Worm (Caenorhabditis elegans): ENCODE measurements around the gene pie-1.

Gene pie-1

ce11 chrIII:12439056-12439455, 12.4 kb downstream of the pie-1 start:
- no peak for TF ChIP-seq nhr-43 (tag; optimal IDR thresholded peaks at IDR 0.05; ENCODE audit: poor library complexity, severe bottlenecking)

ce11 chrIII:12443880-12444279, 17.2 kb downstream of the pie-1 start:
- TF ChIP-seq nhr-28 (tag; optimal IDR thresholded peaks at IDR 0.05) (no peak), ama-1 (optimal IDR thresholded peaks at IDR 0.05) (no peak), ceh-9 (tag; optimal IDR thresholded peaks at IDR 0.05) (no peak), tbx-2 (tag; optimal IDR thresholded peaks at IDR 0.05) (no peak), jun-1 (tag; optimal IDR thresholded peaks at IDR 0.05) (no peak), ztf-4 (tag; optimal IDR thresholded peaks at IDR 0.05) (no peak), nfya-1 (tag; optimal IDR thresholded peaks at IDR 0.05; ENCODE audit: insufficient read depth) (peak; percentile 80), R02D3.7 (tag; optimal IDR thresholded peaks at IDR 0.05) (no peak)

- no peak for TF ChIP-seq nhr-12 (tag; optimal IDR thresholded peaks at IDR 0.05)
- no peak for TF ChIP-seq elt-1 (tag; optimal IDR thresholded peaks at IDR 0.05)
- TF ChIP-seq elt-2 (tag; optimal IDR thresholded peaks at IDR 0.05), result peak; percentile 92
Observed at ce11 chrIII:12445223-12445622, 18.5 kb downstream of the pie-1 start.

- no peak for TF ChIP-seq lsy-12 (tag; optimal IDR thresholded peaks at IDR 0.05)
- no peak for TF ChIP-seq ztf-4 (tag; optimal IDR thresholded peaks at IDR 0.05)
- peak; percentile 7 for TF ChIP-seq jun-1 (tag; optimal IDR thresholded peaks at IDR 0.05)
- TF ChIP-seq mdl-1 (tag; optimal IDR thresholded peaks at IDR 0.05), result no peak
- TF ChIP-seq pqm-1 (tag; optimal IDR thresholded peaks at IDR 0.05), result peak; percentile 85
- TF ChIP-seq fos-1 (tag; optimal IDR thresholded peaks at IDR 0.05), result no peak
- TF ChIP-seq egl-27 (tag; optimal IDR thresholded peaks at IDR 0.05), result no peak
- no peak for TF ChIP-seq tbx-2 (tag; optimal IDR thresholded peaks at IDR 0.05)
- TF ChIP-seq zag-1 (tag; optimal IDR thresholded peaks at IDR 0.05), result no peak
- TF ChIP-seq elt-1 (tag; optimal IDR thresholded peaks at IDR 0.05), result no peak
- TF ChIP-seq unc-39 (tag; optimal IDR thresholded peaks at IDR 0.05), result no peak
- no peak for TF ChIP-seq mml-1 (tag; optimal IDR thresholded peaks at IDR 0.05)
- TF ChIP-seq elt-2 (tag; optimal IDR thresholded peaks at IDR 0.05), result peak; percentile 91
- TF ChIP-seq skn-1 (tag; optimal IDR thresholded peaks at IDR 0.05), result no peak
- no peak for TF ChIP-seq ceh-16 (tag; optimal IDR thresholded peaks at IDR 0.05)
- no peak for TF ChIP-seq snpc-4 (tag; optimal IDR thresholded peaks at IDR 0.05)
- TF ChIP-seq egl-5 (tag; optimal IDR thresholded peaks at IDR 0.05), result no peak
- TF ChIP-seq nhr-12 (tag; optimal IDR thresholded peaks at IDR 0.05), result no peak
Observed at ce11 chrIII:12445991-12446502, 19.4 kb downstream of the pie-1 start, which contains the start of gene Y49E10.18. Gene Y49E10.18, minus strand, starts transcription at chrIII:12446106.

ce11 chrIII:12453315-12453714, 26.6 kb downstream of the pie-1 start, which contains the start of gene ani-1:
Gene ani-1, minus strand, starts transcription at chrIII:12453375.
- TF ChIP-seq nhr-25 (tag; optimal IDR thresholded peaks at IDR 0.05) (peak; percentile 47), fkh-10 (GFP tag; optimal IDR thresholded peaks at IDR 0.05) (peak; percentile 34), pqm-1 (tag; optimal IDR thresholded peaks at IDR 0.05) (no peak), mdl-1 (tag; optimal IDR thresholded peaks at IDR 0.05) (no peak), hmg-11 (tag; optimal IDR thresholded peaks at IDR 0.05) (peak; percentile 67), R02D3.7 (tag; optimal IDR thresholded peaks at IDR 0.05) (peak; percentile 10), nhr-43 (tag; optimal IDR thresholded peaks at IDR 0.05; ENCODE audit: poor library complexity, severe bottlenecking) (peak; percentile 31), ama-1 (optimal IDR thresholded peaks at IDR 0.05) (peak; percentile 90), nfya-1 (tag; optimal IDR thresholded peaks at IDR 0.05; ENCODE audit: insufficient read depth) (peak; percentile 83), skn-1 (tag; optimal IDR thresholded peaks at IDR 0.05) (peak; percentile 38), elt-1 (tag; optimal IDR thresholded peaks at IDR 0.05) (no peak), lin-15B (tag; optimal IDR thresholded peaks at IDR 0.05) (peak; percentile 81), pha-4 (tag; optimal IDR thresholded peaks at IDR 0.05) (peak; percentile 57), sea-2 (GFP tag; optimal IDR thresholded peaks at IDR 0.05) (no peak), lin-39 (tag; optimal IDR thresholded peaks at IDR 0.05) (peak; percentile 29), nhr-23 (tag; optimal IDR thresholded peaks at IDR 0.05) (peak; percentile 70), ceh-28 (tag; optimal IDR thresholded peaks at IDR 0.05) (no peak)

- TF ChIP-seq pqm-1 (tag; optimal IDR thresholded peaks at IDR 0.05), result peak; percentile 68
- no peak for TF ChIP-seq mml-1 (tag; optimal IDR thresholded peaks at IDR 0.05)
- TF ChIP-seq sea-2 (GFP tag; optimal IDR thresholded peaks at IDR 0.05), result no peak
- TF ChIP-seq nhr-28 (tag; optimal IDR thresholded peaks at IDR 0.05), result no peak
- peak; percentile 81 for TF ChIP-seq elt-2 (tag; optimal IDR thresholded peaks at IDR 0.05)
- no peak for TF ChIP-seq fkh-10 (GFP tag; optimal IDR thresholded peaks at IDR 0.05)
- no peak for TF ChIP-seq zag-1 (tag; optimal IDR thresholded peaks at IDR 0.05)
- no peak for TF ChIP-seq jun-1 (tag; optimal IDR thresholded peaks at IDR 0.05)
- no peak for TF ChIP-seq ceh-16 (tag; optimal IDR thresholded peaks at IDR 0.05)
- TF ChIP-seq snpc-4 (tag; optimal IDR thresholded peaks at IDR 0.05), result no peak
- no peak for TF ChIP-seq lin-39 (tag; optimal IDR thresholded peaks at IDR 0.05)
- TF ChIP-seq ceh-28 (tag; optimal IDR thresholded peaks at IDR 0.05), result peak; percentile 66
- TF ChIP-seq skn-1 (tag; optimal IDR thresholded peaks at IDR 0.05), result no peak
- TF ChIP-seq ama-1 (optimal IDR thresholded peaks at IDR 0.05), result no peak
- TF ChIP-seq aly-2 (tag; optimal IDR thresholded peaks at IDR 0.05), result no peak
- no peak for TF ChIP-seq lin-15B (tag; optimal IDR thresholded peaks at IDR 0.05)
- no peak for TF ChIP-seq egl-27 (tag; optimal IDR thresholded peaks at IDR 0.05)
Observed at ce11 chrIII:12453785-12454184, 27.1 kb downstream of the pie-1 start.
